Worm (Caenorhabditis elegans): Measurements from ENCODE around the gene fipr-4.

DNA sequence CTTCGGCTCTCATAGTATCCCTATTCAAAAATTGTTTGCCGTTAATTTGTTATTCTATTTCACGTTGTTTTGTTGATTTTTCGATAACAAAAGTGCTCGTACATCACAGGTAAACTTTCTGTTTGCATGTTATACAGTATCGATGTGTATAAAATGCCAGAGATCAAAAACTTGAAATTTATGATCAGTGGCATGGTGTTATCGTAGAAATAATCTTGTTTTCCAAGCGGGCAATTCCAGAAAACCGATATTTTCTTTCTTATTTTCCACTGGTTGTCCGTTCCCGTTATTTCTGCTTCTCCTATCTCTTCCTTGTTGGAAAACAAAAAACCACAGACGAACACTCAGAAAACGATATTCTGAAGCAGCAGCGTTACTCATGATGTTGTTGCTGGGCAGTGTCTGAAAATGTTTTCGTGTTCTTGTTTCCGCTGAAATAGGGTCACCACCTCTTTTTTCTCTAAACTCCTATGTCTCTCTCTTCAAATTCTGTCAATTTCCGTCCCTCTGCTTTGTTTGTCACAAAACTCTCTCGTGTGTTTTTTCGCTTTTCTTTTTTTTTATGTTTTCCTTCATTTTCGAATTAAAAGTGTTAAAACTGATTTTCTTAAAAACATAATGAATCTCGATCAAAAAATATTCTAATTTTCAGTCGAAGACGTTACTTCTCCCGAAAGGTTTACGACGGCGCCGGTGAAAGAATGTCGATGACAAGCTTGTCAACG, 20.2 kb upstream of the fipr-4 start, which contains the start of gene akt-1:
- TF ChIP-seq ama-1 (optimal IDR thresholded peaks at IDR 0.05) (no peak), ama-1 (GFP tag; optimal IDR thresholded peaks at IDR 0.05) (no peak), nhr-90 (tag; optimal IDR thresholded peaks at IDR 0.05) (no peak), F52B5.7 (tag; optimal IDR thresholded peaks at IDR 0.05) (no peak), madf-3 (GFP tag; IDR thresholded peaks at IDR 0.05) (no peak), snpc-4 (GFP tag; optimal IDR thresholded peaks at IDR 0.05) (no peak), snpc-4 (tag; optimal IDR thresholded peaks at IDR 0.05) (no peak), sptf-2 (GFP tag; optimal IDR thresholded peaks at IDR 0.05) (no peak), unc-62 (GFP tag; optimal IDR thresholded peaks at IDR 0.05) (no peak), dpl-1 (GFP tag; optimal IDR thresholded peaks at IDR 0.05) (no peak), Y53F4B.3 (GFP tag; IDR thresholded peaks at IDR 0.05) (no peak), F23B12.7 (tag; optimal IDR thresholded peaks at IDR 0.05; ENCODE audit: insufficient read depth) (no peak), Y79H2A.3 (GFP tag; conservative IDR thresholded peaks at IDR 0.05) (no peak), unc-130 (GFP tag; optimal IDR thresholded peaks at IDR 0.05) (no peak)

Measured in whole organism, young adult.